Fruit fly (Drosophila melanogaster) whole organism, embryonic: Measurements from ENCODE around the gene CG1764.

Experiments used
- Abd-B ChIP-seq: fragments of 200-800 bp; sonication (Bioruptor generic); optimal IDR thresholded peaks from 2 replicates; lab custom pipeline; 2018; ENCODE audit warnings: missing biosample characterization, mild to moderate bottlenecking, missing genetic modification characterization, moderate library complexity
- CG10267 ChIP-seq: fragments of 200-800 bp; sonication (Bioruptor generic); optimal IDR thresholded peaks from 2 replicates; lab custom pipeline; 2018; ENCODE audit warnings: missing biosample characterization, mild to moderate bottlenecking, missing genetic modification characterization, moderate library complexity
- CG10959 ChIP-seq: fragments of 200-800 bp; sonication (Bioruptor generic); IDR thresholded peaks from 2 replicates; pipeline ENCODE4 v1.3.6; 2022; ENCODE audit warnings: missing biosample characterization, missing genetic modification characterization
- CG12659 ChIP-seq: fragments of 200-800 bp; sonication (Bioruptor generic); optimal IDR thresholded peaks from 3 replicates; lab custom pipeline; 2017; ENCODE audit warnings: mild to moderate bottlenecking, missing biosample characterization, missing genetic modification reagents, missing genetic modification characterization
- CG14050 ChIP-seq: fragments of 200-800 bp; sonication (Bioruptor generic); IDR thresholded peaks from 3 replicates; pipeline ENCODE4 v1.3.6; 2022; ENCODE audit warnings: missing biosample characterization, missing genetic modification characterization
- CG1792 ChIP-seq: fragments of 200-800 bp; sonication (Bioruptor generic); optimal IDR thresholded peaks from 2 replicates; lab custom pipeline; 2016; ENCODE audit warnings: missing biosample characterization, missing genetic modification characterization
- CG2129 ChIP-seq: fragments of 200-800 bp; sonication (Bioruptor generic); IDR thresholded peaks from 2 replicates; pipeline ENCODE4 v1.3.6; 2022; ENCODE audit warnings: missing biosample characterization, missing genetic modification characterization; ENCODE audit not compliant: partially characterized antibody
- CG30020 ChIP-seq: fragments of 200-800 bp; optimal IDR thresholded peaks from 2 replicates; lab custom pipeline; 2019; ENCODE audit warnings: missing biosample characterization, mild to moderate bottlenecking, missing genetic modification characterization, moderate library complexity
- CG3838 ChIP-seq: fragments of 200-800 bp; sonication (Bioruptor generic); optimal IDR thresholded peaks from 3 replicates; lab custom pipeline; 2016; ENCODE audit warnings: missing biosample characterization, missing genetic modification characterization
- CG3847 ChIP-seq: fragments of 200-800 bp; sonication (Bioruptor generic); IDR thresholded peaks from 2 replicates; pipeline ENCODE4 v1.3.6; 2022; ENCODE audit warnings: missing biosample characterization, missing genetic modification characterization
- CG43689 ChIP-seq: fragments of 200-800 bp; sonication (Bioruptor generic); IDR thresholded peaks from 2 replicates; pipeline ENCODE4 v1.3.6; 2022; ENCODE audit warnings: missing biosample characterization, missing genetic modification characterization
- CG4707 ChIP-seq: fragments of 200-800 bp; sonication (Bioruptor generic); optimal IDR thresholded peaks from 2 replicates; lab custom pipeline; 2018; ENCODE audit warnings: missing biosample characterization, mild to moderate bottlenecking, missing genetic modification characterization, moderate library complexity
- CG6175 ChIP-seq: fragments of 200-800 bp; sonication (Bioruptor generic); IDR thresholded peaks from 3 replicates; pipeline ENCODE4 v1.3.6; 2022; ENCODE audit warnings: missing biosample characterization, missing genetic modification characterization
- CG7271 ChIP-seq: fragments of 200-800 bp; sonication (Bioruptor generic); optimal IDR thresholded peaks from 2 replicates; lab custom pipeline; 2018; ENCODE audit warnings: missing biosample characterization, mild to moderate bottlenecking, missing genetic modification characterization, moderate library complexity
- CG7372 ChIP-seq: fragments of 200-800 bp; sonication (Bioruptor generic); IDR thresholded peaks from 2 replicates; pipeline ENCODE4 v1.3.6; 2022; ENCODE audit warnings: missing biosample characterization, missing genetic modification characterization
- CG7963 ChIP-seq: fragments of 200-800 bp; sonication (Bioruptor generic); IDR thresholded peaks from 3 replicates; pipeline ENCODE4 v1.3.6; 2022; ENCODE audit warnings: missing biosample characterization, missing genetic modification characterization; ENCODE audit not compliant: partially characterized antibody
- CG9437 ChIP-seq: fragments of 200-800 bp; sonication (Bioruptor generic); optimal IDR thresholded peaks from 2 replicates; lab custom pipeline; 2018; ENCODE audit warnings: missing biosample characterization, mild to moderate bottlenecking, missing genetic modification characterization
- Dad ChIP-seq: fragments of 200-800 bp; sonication (Bioruptor generic); optimal IDR thresholded peaks from 3 replicates; lab custom pipeline; 2016; ENCODE audit warnings: missing biosample characterization, missing genetic modification characterization
- E2f1 ChIP-seq: fragments of 200-800 bp; sonication (Bioruptor generic); IDR thresholded peaks from 2 replicates; pipeline ENCODE4 v1.3.6; 2022; ENCODE audit warnings: missing biosample characterization, missing genetic modification characterization
- Jarid2 ChIP-seq: fragments of 200-800 bp; sonication (Bioruptor generic); optimal IDR thresholded peaks from 3 replicates; lab custom pipeline; 2017; ENCODE audit warnings: mild to moderate bottlenecking, missing biosample characterization, missing genetic modification reagents, missing genetic modification characterization
- Mad ChIP-seq: fragments of 200-800 bp; sonication (Bioruptor generic); optimal IDR thresholded peaks from 2 replicates; lab custom pipeline; 2016; ENCODE audit warnings: missing biosample characterization, missing genetic modification characterization
- Max ChIP-seq: fragments of 200-800 bp; sonication (Bioruptor generic); optimal IDR thresholded peaks from 2 replicates; lab custom pipeline; 2016; ENCODE audit warnings: missing biosample characterization, mild to moderate bottlenecking, missing genetic modification characterization
- Nf-YC ChIP-seq: fragments of 200-800 bp; optimal IDR thresholded peaks from 3 replicates; lab custom pipeline; 2019; ENCODE audit warnings: missing biosample characterization, mild to moderate bottlenecking, missing genetic modification characterization, moderate library complexity
- Oli ChIP-seq: fragments of 200-800 bp; sonication (Bioruptor generic); optimal IDR thresholded peaks from 2 replicates; lab custom pipeline; 2018; ENCODE audit warnings: missing biosample characterization, mild to moderate bottlenecking, missing genetic modification characterization, moderate library complexity
- PHDP ChIP-seq: fragments of 200-800 bp; sonication (Bioruptor generic); optimal IDR thresholded peaks from 3 replicates; lab custom pipeline; 2018; ENCODE audit warnings: missing biosample characterization, mild to moderate bottlenecking, missing genetic modification characterization, moderate library complexity
- Ssrp ChIP-seq: fragments of 200-800 bp; sonication (Bioruptor generic); optimal IDR thresholded peaks from 2 replicates; lab custom pipeline; 2018; ENCODE audit warnings: missing biosample characterization, mild to moderate bottlenecking, missing genetic modification characterization, moderate library complexity
- Tbp ChIP-seq: fragments of >200 bp; optimal IDR thresholded peaks from 2 replicates; lab custom pipeline; 2018; ENCODE audit warnings: missing biosample characterization, missing genetic modification characterization
- Trl ChIP-seq, 3 experiments: fragments of >200 bp in 2 of 3; fragments of 200-800 bp in 1 of 3; sonication (Bioruptor generic) in 1 of 3; optimal IDR thresholded peaks; 2 replicates in 1 of 3; 3 replicates in 2 of 3; lab custom pipeline; 2016 to 2017; ENCODE audit warnings: missing biosample characterization in 1 of 3, missing genetic modification characterization in 1 of 3
- YL-1 ChIP-seq: fragments of 200-800 bp; sonication (Bioruptor generic); optimal IDR thresholded peaks from 3 replicates; lab custom pipeline; 2017; ENCODE audit warnings: missing biosample characterization, mild to moderate bottlenecking, missing genetic modification characterization
- chm ChIP-seq: fragments of 200-800 bp; sonication (Bioruptor generic); IDR thresholded peaks from 2 replicates; pipeline ENCODE4 v1.3.6; 2022; ENCODE audit warnings: missing biosample characterization, missing genetic modification characterization
- dm ChIP-seq: fragments of 200-800 bp; sonication (Bioruptor generic); optimal IDR thresholded peaks from 3 replicates; lab custom pipeline; 2016; ENCODE audit warnings: missing biosample characterization, missing genetic modification characterization
- dmrt11E ChIP-seq: fragments of 200-800 bp; sonication (Bioruptor generic); optimal IDR thresholded peaks from 3 replicates; lab custom pipeline; 2018; ENCODE audit warnings: missing biosample characterization, mild to moderate bottlenecking, missing genetic modification characterization, moderate library complexity
- fd3F ChIP-seq: fragments of 200-800 bp; sonication (Bioruptor generic); optimal IDR thresholded peaks from 2 replicates; lab custom pipeline; 2018; ENCODE audit warnings: missing biosample characterization, mild to moderate bottlenecking, missing genetic modification characterization, moderate library complexity
- fu2 ChIP-seq: fragments of 200-800 bp; sonication (Bioruptor generic); optimal IDR thresholded peaks from 2 replicates; lab custom pipeline; 2016; ENCODE audit warnings: missing biosample characterization, missing genetic modification characterization
- gro ChIP-seq: fragments of 200-800 bp; sonication (Bioruptor generic); optimal IDR thresholded peaks from 2 replicates; lab custom pipeline; 2016; ENCODE audit warnings: missing biosample characterization, missing genetic modification characterization
- gsb-n ChIP-seq: fragments of 200-800 bp; sonication (Bioruptor generic); optimal IDR thresholded peaks from 3 replicates; lab custom pipeline; 2018; ENCODE audit warnings: missing biosample characterization, mild to moderate bottlenecking, missing genetic modification characterization
- h ChIP-seq: fragments of >200 bp; optimal IDR thresholded peaks from 2 replicates; lab custom pipeline; 2017
- kah ChIP-seq: fragments of 200-800 bp; sonication (Bioruptor generic); optimal IDR thresholded peaks from 2 replicates; lab custom pipeline; 2018; ENCODE audit warnings: missing biosample characterization, mild to moderate bottlenecking, missing genetic modification characterization
- klu ChIP-seq: fragments of 200-800 bp; sonication (Bioruptor generic); IDR thresholded peaks from 2 replicates; pipeline ENCODE4 v1.3.6; 2022; ENCODE audit warnings: missing biosample characterization, missing genetic modification characterization
- maf-S ChIP-seq: fragments of 200-800 bp; sonication (Bioruptor generic); optimal IDR thresholded peaks from 2 replicates; lab custom pipeline; 2016; ENCODE audit warnings: missing biosample characterization, missing genetic modification characterization
- odd ChIP-seq: fragments of 200-800 bp; sonication (Bioruptor generic); optimal IDR thresholded peaks from 2 replicates; lab custom pipeline; 2017; ENCODE audit warnings: missing biosample characterization, mild to moderate bottlenecking, missing genetic modification characterization
- pan ChIP-seq, 4 experiments: fragments of >200 bp in 3 of 4; fragments of 200-800 bp in 1 of 4; sonication (Bioruptor generic) in 1 of 4; optimal IDR thresholded peaks in 3 of 4; IDR thresholded peaks in 1 of 4; 2 replicates each; pipeline versions ENCODE4 v1.3.6 to Lab custom; 2017 to 2022; ENCODE audit warnings: missing biosample characterization in 2 of 4, missing genetic modification characterization in 2 of 4, mixed read lengths in 1 of 4
- pum ChIP-seq: fragments of 200-800 bp; sonication (Bioruptor generic); optimal IDR thresholded peaks from 2 replicates; lab custom pipeline; 2016; ENCODE audit warnings: missing biosample characterization, missing genetic modification characterization
- schlank ChIP-seq: fragments of 200-800 bp; sonication (Bioruptor generic); optimal IDR thresholded peaks from 2 replicates; lab custom pipeline; 2018; ENCODE audit warnings: missing biosample characterization, mild to moderate bottlenecking, missing genetic modification characterization
- sisA ChIP-seq: fragments of 200-800 bp; sonication (Bioruptor generic); IDR thresholded peaks from 2 replicates; pipeline ENCODE4 v1.3.6; 2022; ENCODE audit warnings: missing biosample characterization, missing genetic modification characterization
- slbo ChIP-seq: fragments of 200-800 bp; sonication (Bioruptor generic); IDR thresholded peaks from 2 replicates; pipeline ENCODE4 v1.3.6; 2022; ENCODE audit warnings: missing biosample characterization, missing genetic modification characterization
- tll ChIP-seq, 2 experiments: fragments of 200-800 bp in 1 of 2; fragments of >200 bp in 1 of 2; sonication (Bioruptor generic) in 1 of 2; optimal IDR thresholded peaks; 2 replicates each; lab custom pipeline; 2017 to 2019; ENCODE audit warnings: missing biosample characterization in 2 of 2, missing genetic modification characterization in 2 of 2, mild to moderate bottlenecking in 1 of 2, moderate library complexity in 1 of 2
- vnd ChIP-seq: fragments of 200-800 bp; sonication (Bioruptor generic); IDR thresholded peaks from 3 replicates; pipeline ENCODE4 v1.3.6; 2022; ENCODE audit warnings: missing biosample characterization, missing genetic modification characterization; ENCODE audit not compliant: partially characterized antibody
- zen2 ChIP-seq: fragments of 200-800 bp; sonication (Bioruptor generic); IDR thresholded peaks from 3 replicates; pipeline ENCODE4 v1.3.6; 2022; ENCODE audit warnings: missing biosample characterization, missing genetic modification characterization; ENCODE audit not compliant: partially characterized antibody

Gene CG1764

dm6 chrX:13253062-13253724 is 49.0 kb downstream of the CG1764 start (continued):
- TF ChIP-seq fd3F (GFP tag; lab: Kevin White, UChicago) (peak; percentile 27), schlank (tag; lab: Kevin White, UChicago) (no peak), vnd (no peak), pum (peak; percentile 17), CG2129 (GFP tag; lab: Robert Waterston, UW) (no peak), Mad (GFP tag; lab: Kevin White, UChicago) (no peak), CG43689 (no peak), tll (GFP tag; optimal IDR thresholded peaks at IDR 0.05; lab: Kevin White, UChicago) (no peak), pan (optimal IDR thresholded peaks at IDR 0.05; lab: Kevin White, UChicago) (no peak), pan (GFP tag; optimal IDR thresholded peaks at IDR 0.05 in 1 of 2, IDR thresholded peaks at IDR 0.05 in 1 of 2) (peak in 1 of 2 experiments; percentile 66), PHDP (tag; lab: Kevin White, UChicago) (peak; percentile 42), Abd-B (GFP tag; lab: Kevin White, UChicago) (no peak), CG9437 (peak; percentile 43), sisA (peak; percentile 65), CG1792 (GFP tag; lab: Kevin White, UChicago) (peak; percentile 24), fu2 (GFP tag; lab: Kevin White, UChicago) (peak; percentile 49), zen2 (GFP tag; lab: Robert Waterston, UW) (no peak), gro (GFP tag; lab: Kevin White, UChicago) (peak; percentile 23), slbo (GFP tag; lab: Robert Waterston, UW) (peak; percentile 68), Ssrp (no peak), CG12659 (GFP tag; lab: Kevin White, UChicago) (peak; percentile 18), dmrt11E (tag; lab: Kevin White, UChicago) (no peak), Trl (optimal IDR thresholded peaks at IDR 0.05; lab: Kevin White, UChicago) (no peak), Trl (GFP tag; optimal IDR thresholded peaks at IDR 0.05; lab: Kevin White, UChicago) (no peak), CG3838 (no peak), h (lab: Kevin White, UChicago) (no peak), CG10959 (GFP tag; lab: Robert Waterston, UW) (no peak), CG14050 (peak; percentile 31; the same call in 2 of the 3 replicates), Nf-YC (tag; lab: Kevin White, UChicago) (no peak), odd (GFP tag; lab: Kevin White, UChicago) (no peak), CG4707 (GFP tag; lab: Kevin White, UChicago) (no peak), Jarid2 (GFP tag; lab: Kevin White, UChicago) (no peak), klu (GFP tag; lab: Robert Waterston, UW) (no peak), CG7372 (GFP tag; lab: Robert Waterston, UW) (0 out of 2 replicates have a peak, but pooled peaks have one; percentile 16), gsb-n (tag; lab: Kevin White, UChicago) (no peak), CG6175 (GFP tag; lab: Robert Waterston, UW) (no peak), dm (GFP tag; lab: Kevin White, UChicago) (no peak), kah (no peak), Oli (tag; lab: Kevin White, UChicago) (peak; percentile 44), CG10267 (tag; lab: Kevin White, UChicago) (peak; percentile 15), CG30020 (tag; lab: Kevin White, UChicago) (no peak), YL-1 (GFP tag; lab: Kevin White, UChicago) (no peak), CG7271 (tag; lab: Kevin White, UChicago) (no peak), chm (GFP tag; lab: Robert Waterston, UW) (peak; percentile 51; the same call in 1 of the 2 replicates), Dad (no peak), Max (no peak), maf-S (GFP tag; lab: Kevin White, UChicago) (no peak), CG3847 (GFP tag; lab: Robert Waterston, UW) (peak; percentile 36; the same call in 1 of the 2 replicates), Tbp (GFP tag; lab: Kevin White, UChicago) (no peak), E2f1 (peak; percentile 56), CG7963 (GFP tag; lab: Robert Waterston, UW) (no peak)
